Worm (Caenorhabditis elegans) whole organism, L4 larva: ENCODE measurements around the gene mrps-18C.

Experiments
- F44E2.7 ChIP-seq: fragments of 200-800 bp; sonication (Bioruptor generic); IDR thresholded peaks from 2 replicates; pipeline ENCODE4 v2.1.2; 2022; ENCODE audit warnings: missing genetic modification characterization, missing compliant biosample characterization
- F49E8.2 ChIP-seq: sonication (generic microtip); optimal IDR thresholded peaks from 2 replicates; lab custom pipeline; 2016; ENCODE audit warnings: missing compliant biosample characterization, mild to moderate bottlenecking, missing genetic modification characterization, borderline replicate concordance
- R02D3.7 ChIP-seq: fragments of 150-350 bp; sonication (generic microtip); optimal IDR thresholded peaks from 3 replicates; lab custom pipeline; 2014; ENCODE audit warnings: missing biosample characterization, missing genetic modification characterization
- T26A8.4 ChIP-seq: fragments of 200-800 bp; sonication (Bioruptor generic); IDR thresholded peaks from 2 replicates; pipeline ENCODE4 v1.3.6; 2022; ENCODE audit warnings: missing genetic modification characterization, missing compliant biosample characterization
- Y48G9A.11 ChIP-seq: fragments of 200-800 bp; sonication (Bioruptor generic); IDR thresholded peaks from 2 replicates; pipeline ENCODE4 v1.3.6; 2022; ENCODE audit warnings: missing genetic modification reagents, missing genetic modification characterization, missing compliant biosample characterization
- Y5F2A.4 ChIP-seq: fragments of 200-800 bp; sonication (Bioruptor generic); optimal IDR thresholded peaks from 2 replicates; lab custom pipeline; 2018; ENCODE audit warnings: mild to moderate bottlenecking, missing genetic modification characterization, missing compliant biosample characterization
- aha-1 ChIP-seq: fragments of 150-350 bp; peaks from one replicate; lab custom pipeline; 2014; ENCODE audit warnings: missing biosample characterization, missing genetic modification characterization
- ces-1 ChIP-seq: fragments of 150-350 bp; sonication (generic microtip); optimal IDR thresholded peaks from 4 replicates; lab custom pipeline; 2014; ENCODE audit warnings: missing biosample characterization, missing genetic modification reagents, missing genetic modification characterization
- daf-16 ChIP-seq, 3 experiments: sonication (generic microtip); optimal IDR thresholded peaks; 2 replicates each; lab custom pipeline; 2016 to 2017; ENCODE audit warnings: missing genetic modification characterization in 3 of 3, missing genetic modification reagents in 3 of 3, mild to moderate bottlenecking in 2 of 3, missing compliant biosample characterization in 2 of 3, missing biosample characterization in 1 of 3, moderate library complexity in 1 of 3
- daf-19 ChIP-seq: fragments of 200-800 bp; sonication (Bioruptor generic); conservative IDR thresholded peaks from 2 replicates; pipeline ENCODE4 v1.3.6; 2022; ENCODE audit warnings: missing genetic modification characterization, missing compliant biosample characterization
- dmd-6 ChIP-seq: fragments of 200-800 bp; sonication (Bioruptor generic); IDR thresholded peaks from 2 replicates; pipeline ENCODE4 v1.3.6; 2022; ENCODE audit warnings: missing genetic modification reagents, missing genetic modification characterization, missing compliant biosample characterization
- dmd-9 ChIP-seq: fragments of 200-800 bp; sonication (Bioruptor generic); IDR thresholded peaks from 2 replicates; pipeline ENCODE4 v1.3.6; 2022; ENCODE audit warnings: missing genetic modification reagents, missing genetic modification characterization, missing compliant biosample characterization
- egl-43 ChIP-seq: fragments of 200-800 bp; sonication (Bioruptor generic); IDR thresholded peaks from 2 replicates; pipeline ENCODE4 v1.3.6; 2022; ENCODE audit warnings: missing genetic modification reagents, missing genetic modification characterization, missing compliant biosample characterization
- hif-1 ChIP-seq, 2 experiments: sonication (generic microtip); optimal IDR thresholded peaks; 2 replicates each; lab custom pipeline; 2016 to 2017; ENCODE audit warnings: missing compliant biosample characterization in 2 of 2, missing genetic modification characterization in 2 of 2, missing genetic modification reagents in 2 of 2, missing genotype in 2 of 2, mild to moderate bottlenecking in 1 of 2
- hlh-11 ChIP-seq: fragments of 200-800 bp; sonication (Bioruptor generic); optimal IDR thresholded peaks from 2 replicates; lab custom pipeline; 2018; ENCODE audit warnings: mild to moderate bottlenecking, missing genetic modification characterization, missing compliant biosample characterization
- hlh-30 ChIP-seq: sonication (generic microtip); optimal IDR thresholded peaks from 2 replicates; lab custom pipeline; 2017; ENCODE audit warnings: antibody characterized with exemption, mild to moderate bottlenecking, missing genetic modification characterization, missing compliant biosample characterization; ENCODE audit not compliant: insufficient read depth
- hmg-1.1 ChIP-seq: fragments of 200-800 bp; sonication (Bioruptor generic); IDR thresholded peaks from 2 replicates; pipeline ENCODE4 v1.3.6; 2022; ENCODE audit warnings: missing genetic modification reagents, missing genetic modification characterization, missing compliant biosample characterization
- lin-13 ChIP-seq: fragments of 150-350 bp; optimal IDR thresholded peaks from 2 replicates; lab custom pipeline; 2014; ENCODE audit warnings: missing biosample characterization, missing genetic modification reagents, missing genetic modification characterization
- lin-15B ChIP-seq: fragments of 150-350 bp; sonication (generic microtip); optimal IDR thresholded peaks from 3 replicates; lab custom pipeline; 2014; ENCODE audit warnings: missing biosample characterization, missing genetic modification characterization
- lin-38 ChIP-seq: fragments of 200-800 bp; sonication (Bioruptor generic); IDR thresholded peaks from 2 replicates; pipeline ENCODE4 v1.3.6; 2022; ENCODE audit warnings: missing genetic modification reagents, missing genetic modification characterization, missing compliant biosample characterization
- lsy-2 ChIP-seq, 2 experiments: fragments of 150-350 bp in 1 of 2; sonication (generic microtip) in 1 of 2; optimal IDR thresholded peaks; 2 replicates each; lab custom pipeline; 2014 to 2017; ENCODE audit warnings: missing biosample characterization in 2 of 2, missing genetic modification characterization in 2 of 2
- madf-9 ChIP-seq: fragments of 200-800 bp; sonication (Bioruptor generic); conservative IDR thresholded peaks from 2 replicates; pipeline ENCODE4 v1.3.6; 2022; ENCODE audit warnings: missing genetic modification reagents, missing genetic modification characterization, missing compliant biosample characterization
- mdl-1 ChIP-seq, 2 experiments: fragments of 150-350 bp in 1 of 2; sonication (generic microtip) in 1 of 2; optimal IDR thresholded peaks; 2 replicates each; lab custom pipeline; 2014 to 2017; ENCODE audit warnings: missing biosample characterization in 2 of 2, missing genetic modification characterization in 2 of 2
- mdt-29 ChIP-seq: fragments of 200-800 bp; sonication (Bioruptor generic); IDR thresholded peaks from 2 replicates; pipeline ENCODE4 v1.3.6; 2022; ENCODE audit warnings: missing genetic modification reagents, missing genetic modification characterization, missing compliant biosample characterization
- mep-1 ChIP-seq: fragments of 150-350 bp; sonication (generic microtip); optimal IDR thresholded peaks from 3 replicates; lab custom pipeline; 2014; ENCODE audit warnings: missing biosample characterization, missing genetic modification characterization
- mes-2 ChIP-seq: sonication (generic microtip); optimal IDR thresholded peaks from 2 replicates; lab custom pipeline; 2016; ENCODE audit warnings: missing genotype, mild to moderate bottlenecking, missing genetic modification characterization, missing compliant biosample characterization; ENCODE audit not compliant: poor library complexity, severe bottlenecking
- mxl-3 ChIP-seq: fragments of 200-800 bp; sonication (Bioruptor generic); optimal IDR thresholded peaks from 2 replicates; lab custom pipeline; 2018; ENCODE audit warnings: mild to moderate bottlenecking, missing genetic modification characterization, missing compliant biosample characterization
- nhr-102 ChIP-seq: sonication (generic microtip); optimal IDR thresholded peaks from 2 replicates; lab custom pipeline; 2016; ENCODE audit warnings: mild to moderate bottlenecking, missing genetic modification characterization, moderate library complexity, missing compliant biosample characterization
- nhr-237 ChIP-seq: sonication (generic microtip); optimal IDR thresholded peaks from 2 replicates; lab custom pipeline; 2017; ENCODE audit warnings: missing biosample characterization, missing genetic modification characterization
- nhr-25 ChIP-seq: sonication (generic microtip); optimal IDR thresholded peaks from 2 replicates; lab custom pipeline; 2017; ENCODE audit warnings: missing genetic modification characterization, mild to moderate bottlenecking, missing compliant biosample characterization, antibody characterized with exemption, moderate library complexity, borderline replicate concordance; ENCODE audit not compliant: insufficient read depth
- nhr-28 ChIP-seq: fragments of 150-350 bp; optimal IDR thresholded peaks from 2 replicates; lab custom pipeline; 2014; ENCODE audit warnings: missing biosample characterization, missing genetic modification characterization
- nhr-76 ChIP-seq: fragments of 150-350 bp; optimal IDR thresholded peaks from 2 replicates; lab custom pipeline; 2014; ENCODE audit warnings: missing biosample characterization, missing genetic modification characterization
- nhr-77 ChIP-seq: fragments of 150-350 bp; optimal IDR thresholded peaks from 2 replicates; lab custom pipeline; 2014; ENCODE audit warnings: missing biosample characterization, missing genetic modification characterization
- pha-4 ChIP-seq, 2 experiments: fragments of 150-350 bp in 1 of 2; fragments of 200-800 bp in 1 of 2; sonication (Bioruptor generic) in 1 of 2; IDR thresholded peaks in 1 of 2; optimal IDR thresholded peaks in 1 of 2; 2 replicates each; pipeline versions ENCODE4 v1.3.6 to Lab custom; 2014 to 2022; ENCODE audit warnings: missing genetic modification characterization in 2 of 2, missing genetic modification reagents in 2 of 2, missing biosample characterization in 1 of 2, missing compliant biosample characterization in 1 of 2
- pqm-1 ChIP-seq: sonication (generic microtip); optimal IDR thresholded peaks from 2 replicates; lab custom pipeline; 2017; ENCODE audit warnings: missing biosample characterization, missing genetic modification characterization
- sdz-12 ChIP-seq: fragments of 200-800 bp; sonication (Bioruptor generic); optimal IDR thresholded peaks from 2 replicates; lab custom pipeline; 2018; ENCODE audit warnings: mild to moderate bottlenecking, missing genetic modification characterization, missing compliant biosample characterization
- set-16 ChIP-seq: fragments of 200-800 bp; sonication (Bioruptor generic); IDR thresholded peaks from 2 replicates; pipeline ENCODE4 v1.3.6; 2022; ENCODE audit warnings: missing genetic modification reagents, missing genetic modification characterization, missing compliant biosample characterization
- snpc-1.2 ChIP-seq: fragments of 200-800 bp; sonication (Bioruptor generic); IDR thresholded peaks from 2 replicates; pipeline ENCODE4 v1.3.6; 2022; ENCODE audit warnings: missing genetic modification reagents, missing genetic modification characterization, missing compliant biosample characterization
- unc-62 ChIP-seq, 3 experiments: fragments of 150-350 bp in 1 of 3; sonication (generic microtip); optimal IDR thresholded peaks in 2 of 3; peaks in 1 of 3; 1 replicate in 1 of 3; 2 replicates in 2 of 3; lab custom pipeline; 2014 to 2017; ENCODE audit warnings: missing biosample characterization in 3 of 3, missing genetic modification characterization in 3 of 3, missing genetic modification reagents in 3 of 3, missing genotype in 1 of 3
- zag-1 ChIP-seq: fragments of 150-350 bp; optimal IDR thresholded peaks from 2 replicates; lab custom pipeline; 2014; ENCODE audit warnings: missing biosample characterization, missing genetic modification characterization
- zfp-3 ChIP-seq: fragments of 200-800 bp; sonication (Bioruptor generic); conservative IDR thresholded peaks from 2 replicates; pipeline ENCODE4 v1.3.6; 2022; ENCODE audit warnings: missing genetic modification reagents, missing genetic modification characterization, missing compliant biosample characterization
- zip-11 ChIP-seq: fragments of 200-800 bp; sonication (Bioruptor generic); IDR thresholded peaks from 2 replicates; pipeline ENCODE4 v1.3.6; 2022; ENCODE audit warnings: missing genetic modification characterization, missing compliant biosample characterization
- ztf-11 ChIP-seq: fragments of 150-350 bp; optimal IDR thresholded peaks from 2 replicates; lab custom pipeline; 2014; ENCODE audit warnings: missing biosample characterization, missing genetic modification characterization

Gene mrps-18C

ce11 chrIII:4947352-4947751, 12.0 kb downstream of the mrps-18C start (continued):
- peak; percentile 82 for TF ChIP-seq hlh-30 (tag; lab: Kevin White, UChicago)
- TF ChIP-seq nhr-28 (tag; lab: Kevin White, UChicago), result no peak

ce11 chrIII:4948631-4949030, 13.3 kb downstream of the mrps-18C start:
- TF ChIP-seq hmg-1.1 (GFP tag; lab: Robert Waterston, UW) (peak; percentile 41), zfp-3 (no peak), snpc-1.2 (0 out of 2 replicates have a peak, but pooled peaks have one; percentile 17), pha-4 (GFP tag; IDR thresholded peaks at IDR 0.05; lab: Robert Waterston, UW) (0 out of 2 replicates have a peak, but pooled peaks have one; percentile 19), pha-4 (tag; optimal IDR thresholded peaks at IDR 0.05; lab: Kevin White, UChicago) (no peak), lin-13 (GFP tag; lab: Kevin White, UChicago) (no peak), aha-1 (tag; lab: Kevin White, UChicago) (peak; percentile 97), T26A8.4 (GFP tag; lab: Robert Waterston, UW) (peak; percentile 25), unc-62 (GFP tag; optimal IDR thresholded peaks at IDR 0.05 in 1 of 2; lab: Kevin White, UChicago) (no peak), unc-62 (tag; optimal IDR thresholded peaks at IDR 0.05; lab: Kevin White, UChicago) (no peak), Y48G9A.11 (no peak), mxl-3 (GFP tag; lab: Kevin White, UChicago) (peak; percentile 30), mes-2 (tag; lab: Kevin White, UChicago) (peak; percentile 22), egl-43 (GFP tag; lab: Robert Waterston, UW) (0 out of 2 replicates have a peak, but pooled peaks have one; percentile 55), hlh-30 (tag; lab: Kevin White, UChicago) (peak; percentile 33), madf-9 (peak; percentile 99), nhr-237 (no peak), nhr-76 (tag; lab: Kevin White, UChicago) (no peak), nhr-25 (no peak), zag-1 (tag; lab: Kevin White, UChicago) (no peak), hif-1 (tag; optimal IDR thresholded peaks at IDR 0.05; lab: Kevin White, UChicago) (peak in 1 of 2 experiments; percentile 18), mdl-1 (tag; optimal IDR thresholded peaks at IDR 0.05; lab: Kevin White, UChicago) (peak; percentile 23 to 55), dmd-6 (GFP tag; lab: Robert Waterston, UW) (no peak), set-16 (GFP tag; lab: Robert Waterston, UW) (peak; percentile 81), hlh-11 (peak; percentile 47), nhr-102 (tag; lab: Kevin White, UChicago) (no peak), daf-16 (GFP tag; optimal IDR thresholded peaks at IDR 0.05; lab: Kevin White, UChicago) (no peak), daf-16 (tag; optimal IDR thresholded peaks at IDR 0.05; lab: Kevin White, UChicago) (peak; percentile 29)

- TF ChIP-seq pqm-1 (no peak), ces-1 (GFP tag; lab: Kevin White, UChicago) (no peak), lsy-2 (tag; optimal IDR thresholded peaks at IDR 0.05; lab: Kevin White, UChicago) (peak in 1 of 2 experiments; percentile 43), pha-4 (GFP tag; IDR thresholded peaks at IDR 0.05; lab: Robert Waterston, UW) (no peak), pha-4 (tag; optimal IDR thresholded peaks at IDR 0.05; lab: Kevin White, UChicago) (no peak), mdt-29 (GFP tag; lab: Robert Waterston, UW) (no peak), mep-1 (tag; lab: Kevin White, UChicago) (peak; percentile 55), nhr-77 (tag; lab: Kevin White, UChicago) (no peak), ztf-11 (no peak), F44E2.7 (GFP tag; lab: Robert Waterston, UW) (no peak), zfp-3 (no peak), daf-19 (GFP tag; lab: Robert Waterston, UW) (no peak), sdz-12 (GFP tag; lab: Kevin White, UChicago) (no peak), lin-38 (GFP tag; lab: Robert Waterston, UW) (0 out of 2 replicates have a peak, but pooled peaks have one; percentile 26), zag-1 (tag; lab: Kevin White, UChicago) (no peak), mxl-3 (GFP tag; lab: Kevin White, UChicago) (no peak), T26A8.4 (GFP tag; lab: Robert Waterston, UW) (no peak), zip-11 (no peak), mes-2 (tag; lab: Kevin White, UChicago) (peak; percentile 25), Y5F2A.4 (GFP tag; lab: Kevin White, UChicago) (no peak), aha-1 (tag; lab: Kevin White, UChicago) (no peak), dmd-9 (GFP tag; lab: Robert Waterston, UW) (no peak), lin-15B (tag; lab: Kevin White, UChicago) (no peak), madf-9 (peak; percentile 64), F49E8.2 (tag; lab: Kevin White, UChicago) (no peak), R02D3.7 (no peak), mdl-1 (tag; optimal IDR thresholded peaks at IDR 0.05; lab: Kevin White, UChicago) (peak; percentile 59 to 86), daf-16 (GFP tag; optimal IDR thresholded peaks at IDR 0.05; lab: Kevin White, UChicago) (no peak), daf-16 (tag; optimal IDR thresholded peaks at IDR 0.05; lab: Kevin White, UChicago) (no peak)
Observed at ce11 chrIII:4950345-4950744, 15.0 kb downstream of the mrps-18C start.
